Worm (Caenorhabditis elegans) whole organism, L4 larva: ENCODE measurements around the gene msd-4.

ENCODE experiments used
- D1046.2 ChIP-seq: fragments of 200-800 bp; sonication (Bioruptor generic); IDR thresholded peaks from 2 replicates; pipeline ENCODE4 v1.3.6; 2022; ENCODE audit warnings: missing genetic modification characterization, missing compliant biosample characterization
- R02D3.7 ChIP-seq: fragments of 150-350 bp; sonication (generic microtip); optimal IDR thresholded peaks from 3 replicates; lab custom pipeline; 2014; ENCODE audit warnings: missing biosample characterization, missing genetic modification characterization
- T20F7.1 ChIP-seq: fragments of 200-800 bp; sonication (Bioruptor generic); optimal IDR thresholded peaks from 2 replicates; lab custom pipeline; 2018; ENCODE audit warnings: mild to moderate bottlenecking, missing genetic modification characterization, missing compliant biosample characterization
- Y105C5A.15 ChIP-seq: fragments of 200-800 bp; sonication (Bioruptor generic); IDR thresholded peaks from 2 replicates; pipeline ENCODE4 v1.3.6; 2022; ENCODE audit warnings: missing genetic modification characterization, missing compliant biosample characterization
- ZK337.2 ChIP-seq: fragments of 200-800 bp; sonication (Bioruptor generic); IDR thresholded peaks from 2 replicates; pipeline ENCODE4 v1.3.6; 2022; ENCODE audit warnings: missing genetic modification reagents, missing genetic modification characterization, missing compliant biosample characterization
- aha-1 ChIP-seq: fragments of 150-350 bp; peaks from one replicate; lab custom pipeline; 2014; ENCODE audit warnings: missing biosample characterization, missing genetic modification characterization
- aly-2 ChIP-seq: sonication (generic microtip); optimal IDR thresholded peaks from 2 replicates; lab custom pipeline; 2018; ENCODE audit warnings: missing biosample characterization, missing genetic modification characterization
- ama-1 ChIP-seq: fragments of 150-350 bp; optimal IDR thresholded peaks from 2 replicates; lab custom pipeline; 2014; ENCODE audit warnings: inconsistent platforms, mixed read lengths
- attf-4 ChIP-seq: sonication (generic microtip); optimal IDR thresholded peaks from 3 replicates; lab custom pipeline; 2017; ENCODE audit warnings: missing biosample characterization, missing genetic modification characterization
- ceh-20 ChIP-seq: fragments of 200-800 bp; sonication (Bioruptor generic); IDR thresholded peaks from 2 replicates; pipeline ENCODE4 v1.3.6; 2022; ENCODE audit warnings: missing genetic modification reagents, missing genetic modification characterization, missing compliant biosample characterization
- ceh-32 ChIP-seq: sonication (generic microtip); optimal IDR thresholded peaks from 2 replicates; lab custom pipeline; 2016; ENCODE audit warnings: mild to moderate bottlenecking, missing genetic modification characterization, missing compliant biosample characterization; ENCODE audit not compliant: poor library complexity
- ceh-82 ChIP-seq: sonication (generic microtip); optimal IDR thresholded peaks from 2 replicates; lab custom pipeline; 2017; ENCODE audit warnings: missing biosample characterization, missing genetic modification characterization
- daf-16 ChIP-seq, 3 experiments: sonication (generic microtip); optimal IDR thresholded peaks; 2 replicates each; lab custom pipeline; 2016 to 2017; ENCODE audit warnings: missing genetic modification characterization in 3 of 3, missing genetic modification reagents in 3 of 3, mild to moderate bottlenecking in 2 of 3, missing compliant biosample characterization in 2 of 3, missing biosample characterization in 1 of 3, moderate library complexity in 1 of 3
- daf-8 ChIP-seq: fragments of 200-800 bp; sonication (Bioruptor generic); IDR thresholded peaks from 2 replicates; pipeline ENCODE4 v1.3.6; 2022; ENCODE audit warnings: missing genetic modification characterization, missing compliant biosample characterization
- dmd-6 ChIP-seq: fragments of 200-800 bp; sonication (Bioruptor generic); IDR thresholded peaks from 2 replicates; pipeline ENCODE4 v1.3.6; 2022; ENCODE audit warnings: missing genetic modification reagents, missing genetic modification characterization, missing compliant biosample characterization
- dmd-8 ChIP-seq: fragments of 200-800 bp; sonication (Bioruptor generic); IDR thresholded peaks from 2 replicates; pipeline ENCODE4 v1.3.6; 2022; ENCODE audit warnings: missing genetic modification characterization, missing compliant biosample characterization
- dmd-9 ChIP-seq: fragments of 200-800 bp; sonication (Bioruptor generic); IDR thresholded peaks from 2 replicates; pipeline ENCODE4 v1.3.6; 2022; ENCODE audit warnings: missing genetic modification reagents, missing genetic modification characterization, missing compliant biosample characterization
- duxl-1 ChIP-seq: sonication (generic microtip); optimal IDR thresholded peaks from 2 replicates; lab custom pipeline; 2016; ENCODE audit warnings: mild to moderate bottlenecking, missing genetic modification characterization, moderate library complexity, missing compliant biosample characterization; ENCODE audit not compliant: poor library complexity
- egl-27 ChIP-seq: sonication (generic microtip); optimal IDR thresholded peaks from 3 replicates; lab custom pipeline; 2017; ENCODE audit warnings: missing biosample characterization, missing genetic modification reagents, missing genetic modification characterization
- egl-43 ChIP-seq: fragments of 200-800 bp; sonication (Bioruptor generic); IDR thresholded peaks from 2 replicates; pipeline ENCODE4 v1.3.6; 2022; ENCODE audit warnings: missing genetic modification reagents, missing genetic modification characterization, missing compliant biosample characterization
- fkh-10 ChIP-seq: fragments of 150-350 bp; optimal IDR thresholded peaks from 2 replicates; lab custom pipeline; 2014; ENCODE audit warnings: missing biosample characterization, missing genetic modification reagents, missing genetic modification characterization
- gei-8 ChIP-seq: fragments of 200-800 bp; sonication (Bioruptor generic); optimal IDR thresholded peaks from 2 replicates; lab custom pipeline; 2018; ENCODE audit warnings: mild to moderate bottlenecking, missing genetic modification characterization, missing compliant biosample characterization
- hif-1 ChIP-seq, 2 experiments: sonication (generic microtip); optimal IDR thresholded peaks; 2 replicates each; lab custom pipeline; 2016 to 2017; ENCODE audit warnings: missing compliant biosample characterization in 2 of 2, missing genetic modification characterization in 2 of 2, missing genetic modification reagents in 2 of 2, missing genotype in 2 of 2, mild to moderate bottlenecking in 1 of 2
- jun-1 ChIP-seq: fragments of 150-350 bp; optimal IDR thresholded peaks from 2 replicates; lab custom pipeline; 2014; ENCODE audit warnings: missing biosample characterization, missing genetic modification reagents, missing genetic modification characterization
- lin-1 ChIP-seq: fragments of 200-800 bp; sonication (Bioruptor generic); IDR thresholded peaks from 2 replicates; pipeline ENCODE4 v1.3.6; 2022; ENCODE audit warnings: missing genetic modification reagents, missing genetic modification characterization, missing compliant biosample characterization
- lin-13 ChIP-seq: fragments of 150-350 bp; optimal IDR thresholded peaks from 2 replicates; lab custom pipeline; 2014; ENCODE audit warnings: missing biosample characterization, missing genetic modification reagents, missing genetic modification characterization
- lin-15B ChIP-seq: fragments of 150-350 bp; sonication (generic microtip); optimal IDR thresholded peaks from 3 replicates; lab custom pipeline; 2014; ENCODE audit warnings: missing biosample characterization, missing genetic modification characterization
- lin-39 ChIP-seq: fragments of 150-350 bp; optimal IDR thresholded peaks from 2 replicates; lab custom pipeline; 2014; ENCODE audit warnings: missing biosample characterization, missing genetic modification reagents, missing genetic modification characterization
- lsy-2 ChIP-seq, 2 experiments: fragments of 150-350 bp in 1 of 2; sonication (generic microtip) in 1 of 2; optimal IDR thresholded peaks; 2 replicates each; lab custom pipeline; 2014 to 2017; ENCODE audit warnings: missing biosample characterization in 2 of 2, missing genetic modification characterization in 2 of 2
- madf-5 ChIP-seq, 2 experiments: fragments of 200-800 bp; sonication (Bioruptor generic); IDR thresholded peaks; 2 replicates each; pipeline ENCODE4 v1.3.6; 2022; ENCODE audit warnings: missing compliant biosample characterization in 2 of 2, missing genetic modification characterization in 2 of 2
- mep-1 ChIP-seq: fragments of 150-350 bp; sonication (generic microtip); optimal IDR thresholded peaks from 3 replicates; lab custom pipeline; 2014; ENCODE audit warnings: missing biosample characterization, missing genetic modification characterization
- nhr-10 ChIP-seq: fragments of 150-350 bp; optimal IDR thresholded peaks from 2 replicates; lab custom pipeline; 2014; ENCODE audit warnings: missing biosample characterization, missing genetic modification characterization
- nhr-237 ChIP-seq: sonication (generic microtip); optimal IDR thresholded peaks from 2 replicates; lab custom pipeline; 2017; ENCODE audit warnings: missing biosample characterization, missing genetic modification characterization
- nhr-28 ChIP-seq: fragments of 150-350 bp; optimal IDR thresholded peaks from 2 replicates; lab custom pipeline; 2014; ENCODE audit warnings: missing biosample characterization, missing genetic modification characterization
- nhr-41 ChIP-seq: fragments of 200-800 bp; sonication (Bioruptor generic); IDR thresholded peaks from 2 replicates; pipeline ENCODE4 v1.3.6; 2022; ENCODE audit warnings: missing genetic modification reagents, missing genetic modification characterization, missing compliant biosample characterization
- nhr-42 ChIP-seq: fragments of 200-800 bp; sonication (Bioruptor generic); IDR thresholded peaks from 2 replicates; pipeline ENCODE4 v1.3.6; 2022; ENCODE audit warnings: missing genetic modification characterization, missing compliant biosample characterization
- nhr-48 ChIP-seq: sonication (generic microtip); optimal IDR thresholded peaks from 2 replicates; lab custom pipeline; 2016; ENCODE audit warnings: mild to moderate bottlenecking, missing genetic modification characterization, missing compliant biosample characterization
- nhr-6 ChIP-seq: fragments of 150-350 bp; optimal IDR thresholded peaks from 2 replicates; lab custom pipeline; 2014; ENCODE audit warnings: missing biosample characterization, missing genetic modification characterization
- rbr-2 ChIP-seq: sonication (generic microtip); optimal IDR thresholded peaks from 2 replicates; lab custom pipeline; 2016; ENCODE audit warnings: missing genotype, missing genetic modification characterization, missing compliant biosample characterization
- set-16 ChIP-seq: fragments of 200-800 bp; sonication (Bioruptor generic); IDR thresholded peaks from 2 replicates; pipeline ENCODE4 v1.3.6; 2022; ENCODE audit warnings: missing genetic modification reagents, missing genetic modification characterization, missing compliant biosample characterization
- skn-1 ChIP-seq: fragments of 150-350 bp; optimal IDR thresholded peaks from 2 replicates; lab custom pipeline; 2014; ENCODE audit warnings: missing biosample characterization, missing genetic modification characterization
- unc-130 ChIP-seq: sonication (generic microtip); optimal IDR thresholded peaks from 2 replicates; lab custom pipeline; 2016; ENCODE audit warnings: missing genetic modification reagents, missing genetic modification characterization, missing compliant biosample characterization
- unc-62 ChIP-seq, 3 experiments: fragments of 150-350 bp in 1 of 3; sonication (generic microtip); optimal IDR thresholded peaks in 2 of 3; peaks in 1 of 3; 1 replicate in 1 of 3; 2 replicates in 2 of 3; lab custom pipeline; 2014 to 2017; ENCODE audit warnings: missing biosample characterization in 3 of 3, missing genetic modification characterization in 3 of 3, missing genetic modification reagents in 3 of 3, missing genotype in 1 of 3
- zip-11 ChIP-seq: fragments of 200-800 bp; sonication (Bioruptor generic); IDR thresholded peaks from 2 replicates; pipeline ENCODE4 v1.3.6; 2022; ENCODE audit warnings: missing genetic modification characterization, missing compliant biosample characterization

The msd-4 gene

DNA sequence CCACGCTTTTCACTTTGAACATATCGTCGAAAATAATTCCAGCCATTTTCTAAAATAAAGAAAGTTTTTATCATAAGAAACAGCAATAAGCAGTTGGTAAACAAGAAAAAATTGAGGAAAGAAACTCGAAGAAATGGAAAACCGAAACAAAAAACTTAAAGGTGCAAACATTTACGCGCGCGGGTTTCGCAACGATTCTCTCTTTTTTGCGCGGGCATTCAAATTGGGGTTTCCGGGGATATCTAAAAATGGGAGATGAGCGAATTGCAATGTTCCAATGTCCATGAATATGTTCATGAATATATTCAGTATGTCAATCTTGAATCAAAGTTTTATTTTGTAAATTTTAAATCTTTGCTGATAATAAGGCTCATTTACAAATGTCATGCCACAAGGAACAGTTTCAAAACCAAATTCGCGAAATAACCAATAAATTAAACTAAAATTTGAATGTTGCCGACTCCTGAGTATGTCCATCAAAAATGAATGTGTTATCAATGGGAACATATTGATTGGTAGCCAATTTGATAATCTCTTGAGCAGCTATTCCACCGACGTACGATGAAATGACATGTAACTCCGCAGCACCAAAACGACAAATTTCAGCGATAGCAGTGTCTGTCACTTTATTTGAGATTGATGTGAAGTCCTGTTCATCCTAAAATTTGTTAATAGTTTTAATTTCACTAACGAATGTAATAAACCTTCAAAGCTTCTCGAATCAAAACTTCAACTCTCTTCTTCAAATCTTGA, 49.6 kb upstream of the msd-4 start, which contains the start of gene rpb-8 (continued):
- TF ChIP-seq lsy-2 (tag; optimal IDR thresholded peaks at IDR 0.05; lab: Kevin White, UChicago) (peak in 1 of 2 experiments; percentile 76), nhr-48 (tag; lab: Kevin White, UChicago) (no peak), madf-5 (GFP tag; IDR thresholded peaks at IDR 0.05; lab: Robert Waterston, UW) (no peak)

DNA sequence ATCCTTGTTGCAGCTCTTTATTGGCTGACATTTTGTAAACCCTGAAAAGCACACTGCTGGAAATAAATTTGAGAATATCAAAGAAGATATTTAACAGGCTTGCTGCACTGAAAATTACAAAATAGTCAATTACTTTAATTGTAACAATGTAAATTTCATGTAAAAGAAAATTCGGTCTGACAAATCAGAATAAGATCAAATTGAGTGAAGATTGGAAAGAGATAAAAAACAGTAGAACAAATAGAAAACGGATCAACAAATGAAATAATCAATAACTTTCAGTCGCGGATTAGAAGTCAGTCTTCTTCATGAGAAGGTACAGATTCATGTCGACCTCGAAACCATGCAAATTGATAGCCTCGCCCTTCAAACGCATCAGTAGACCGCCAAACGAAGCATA, 48.5 kb upstream of the msd-4 start, which contains the start of gene rars-1:
Gene rars-1 (minus strand): TSS at position 101 of the 400 bp plus-strand sequence.
- TF ChIP-seq duxl-1 (tag; lab: Kevin White, UChicago) (no peak), unc-62 (GFP tag; optimal IDR thresholded peaks at IDR 0.05 in 1 of 2; lab: Kevin White, UChicago) (peak in 1 of 2 experiments; percentile 57), unc-62 (tag; optimal IDR thresholded peaks at IDR 0.05; lab: Kevin White, UChicago) (no peak), nhr-48 (tag; lab: Kevin White, UChicago) (no peak), lin-39 (tag; lab: Kevin White, UChicago) (no peak)

DNA sequence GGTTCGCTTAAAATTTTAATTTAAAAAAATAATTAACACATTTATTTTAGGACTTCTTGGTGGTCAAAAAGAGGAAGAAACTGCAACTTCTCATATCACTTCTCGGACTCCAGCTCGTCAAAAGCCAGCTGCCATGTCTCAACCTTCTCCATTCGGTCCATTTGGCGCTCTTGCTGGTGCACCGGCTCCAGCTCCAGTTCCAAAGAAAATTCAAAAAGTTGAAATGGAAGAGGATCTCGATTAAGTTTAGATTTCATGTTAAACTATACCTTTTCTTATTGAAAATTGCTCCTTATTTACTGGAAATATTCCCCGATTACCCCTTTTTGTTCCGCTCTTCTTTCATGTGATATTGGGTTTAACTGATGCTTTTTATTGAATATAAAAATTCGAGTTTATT, 45.2 kb upstream of the msd-4 start:
- TF ChIP-seq lin-13 (GFP tag; lab: Kevin White, UChicago) = no peak
- TF ChIP-seq nhr-28 (tag; lab: Kevin White, UChicago) = no peak
- TF ChIP-seq D1046.2 = no peak
- TF ChIP-seq aha-1 (tag; lab: Kevin White, UChicago) = peak; percentile 93
- TF ChIP-seq lin-1 = no peak
- TF ChIP-seq rbr-2 (tag; lab: Kevin White, UChicago) = no peak
- TF ChIP-seq, all 104 proteins: peak for 1

DNA sequence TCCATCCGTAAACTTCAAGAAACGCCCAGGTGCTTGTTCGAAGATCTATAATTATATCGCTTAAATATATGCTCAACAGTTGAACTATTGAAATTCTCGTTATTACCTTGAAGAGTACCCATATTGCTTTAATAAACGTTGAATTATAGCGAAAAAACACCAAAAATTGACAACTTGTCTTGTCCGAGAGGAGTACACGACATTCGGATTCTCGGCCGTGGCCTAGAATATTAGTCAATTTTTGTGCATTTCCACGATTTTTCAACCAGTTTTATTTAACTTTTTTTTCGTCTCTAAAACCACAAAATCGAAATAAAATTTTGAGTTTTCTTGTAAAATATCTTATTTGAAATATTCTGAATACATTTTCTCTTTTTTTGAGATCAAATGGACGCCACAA, 43.8 kb upstream of the msd-4 start, which contains the start of the genes F26F4.9 and cee-1:
Gene F26F4.9 (minus strand): TSS at position 205 of the 400 bp plus-strand sequence.
Gene cee-1 (plus strand): TSS at position 383 of the 400 bp plus-strand sequence.
- TF ChIP-seq daf-8 (GFP tag; lab: Robert Waterston, UW) (no peak), skn-1 (tag; lab: Kevin White, UChicago) (no peak), nhr-237 (tag; lab: Kevin White, UChicago) (no peak), nhr-42 (GFP tag; lab: Robert Waterston, UW) (no peak), attf-4 (no peak), set-16 (GFP tag; lab: Robert Waterston, UW) (no peak), ceh-32 (tag; lab: Kevin White, UChicago) (no peak), T20F7.1 (GFP tag; lab: Kevin White, UChicago) (no peak), dmd-6 (GFP tag; lab: Robert Waterston, UW) (peak; percentile 19; the same call in 1 of the 2 replicates), lin-15B (tag; lab: Kevin White, UChicago) (no peak), mep-1 (peak; percentile 38), nhr-6 (no peak), lin-39 (tag; lab: Kevin White, UChicago) (no peak), Y105C5A.15 (GFP tag; lab: Robert Waterston, UW) (no peak), nhr-10 (tag; lab: Kevin White, UChicago) (no peak), R02D3.7 (tag; lab: Kevin White, UChicago) (no peak), egl-43 (GFP tag; lab: Robert Waterston, UW) (no peak), hif-1 (tag; optimal IDR thresholded peaks at IDR 0.05; lab: Kevin White, UChicago) (peak in 1 of 2 experiments; percentile 70), ceh-82 (tag; lab: Kevin White, UChicago) (no peak), jun-1 (no peak), dmd-8 (GFP tag; lab: Robert Waterston, UW) (no peak), fkh-10 (GFP tag; lab: Kevin White, UChicago) (no peak), nhr-41 (GFP tag; lab: Robert Waterston, UW) (no peak), ama-1 (lab: Kevin White, UChicago) (no peak), dmd-9 (0 out of 2 replicates have a peak, but pooled peaks have one; percentile 37), ZK337.2 (GFP tag; lab: Robert Waterston, UW) (peak; percentile 73), zip-11 (GFP tag; lab: Robert Waterston, UW) (no peak), ceh-20 (GFP tag; lab: Robert Waterston, UW) (no peak), unc-130 (peak; percentile 86), aly-2 (no peak), gei-8 (GFP tag; lab: Kevin White, UChicago) (no peak), lin-13 (GFP tag; lab: Kevin White, UChicago) (no peak), daf-16 (GFP tag; optimal IDR thresholded peaks at IDR 0.05; lab: Kevin White, UChicago) (no peak), daf-16 (tag; optimal IDR thresholded peaks at IDR 0.05; lab: Kevin White, UChicago) (peak; percentile 33), egl-27 (tag; lab: Kevin White, UChicago) (no peak)
